Worm (Caenorhabditis elegans): Measurements from ENCODE around the gene R09A1.3.

DNA sequence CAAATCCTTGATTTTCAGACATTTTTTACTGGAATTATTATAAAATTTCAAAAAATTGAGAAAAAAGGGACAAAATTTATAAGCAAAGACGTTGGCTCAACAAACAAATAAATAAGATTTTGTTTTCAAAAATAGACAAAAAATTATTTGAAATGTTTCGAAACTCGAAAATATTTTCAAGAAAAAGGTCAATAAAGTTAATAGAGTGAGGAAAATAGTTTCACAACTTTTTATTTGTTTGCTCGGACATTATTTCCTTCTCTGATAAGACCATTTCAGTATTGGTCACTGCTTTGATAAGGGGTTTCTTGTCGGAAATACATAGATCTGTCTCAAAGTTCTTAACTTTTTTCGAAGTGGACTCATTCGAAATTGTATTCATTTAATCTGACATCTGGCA lies at the start of gene R09A1.3:
- TF ChIP-seq klf-2 (GFP tag; conservative IDR thresholded peaks at IDR 0.05) = no peak
- no peak for TF ChIP-seq cog-1 (tag; optimal IDR thresholded peaks at IDR 0.05)
- TF ChIP-seq med-1 (GFP tag; optimal IDR thresholded peaks at IDR 0.05; ENCODE audit: insufficient read depth) = no peak

Measured in whole organism, midembryonic.